Fruit fly (Drosophila melanogaster) whole organism, embryonic: ENCODE results near the gene vir-1.

ENCODE experiments used
- Awh ChIP-seq: fragments of 200-800 bp; sonication (Bioruptor generic); IDR thresholded peaks from 2 replicates; pipeline ENCODE4, ENCODE4 v1.3.6; 2022; ENCODE audit warnings: missing biosample characterization, missing genetic modification characterization
- B-H2 ChIP-seq: fragments of 200-800 bp; sonication (Bioruptor generic); optimal IDR thresholded peaks from 2 replicates; lab custom pipeline; 2018; ENCODE audit warnings: missing biosample characterization, mild to moderate bottlenecking, missing genetic modification characterization
- CG10274 ChIP-seq: fragments of 200-800 bp; sonication (Bioruptor generic); optimal IDR thresholded peaks from 3 replicates; lab custom pipeline; 2017; ENCODE audit warnings: missing biosample characterization, mild to moderate bottlenecking, missing genetic modification characterization
- CG11398 ChIP-seq: fragments of 200-800 bp; sonication (Bioruptor generic); optimal IDR thresholded peaks from 2 replicates; lab custom pipeline; 2016; ENCODE audit warnings: missing biosample characterization, missing genetic modification characterization
- CG11723 ChIP-seq: fragments of 200-800 bp; sonication (Bioruptor generic); optimal IDR thresholded peaks from 2 replicates; lab custom pipeline; 2017; ENCODE audit warnings: missing biosample characterization, mild to moderate bottlenecking, missing genetic modification characterization
- CG12104 ChIP-seq: fragments of 200-800 bp; sonication (Bioruptor generic); optimal IDR thresholded peaks from 3 replicates; lab custom pipeline; 2016; ENCODE audit warnings: missing biosample characterization, missing genetic modification characterization
- CG12236 ChIP-seq: fragments of 200-800 bp; sonication (Bioruptor generic); optimal IDR thresholded peaks from 2 replicates; lab custom pipeline; 2016; ENCODE audit warnings: missing biosample characterization, missing genetic modification characterization
- CG15601 ChIP-seq: fragments of 200-800 bp; sonication (Bioruptor generic); optimal IDR thresholded peaks from 3 replicates; lab custom pipeline; 2019; ENCODE audit warnings: missing biosample characterization, mild to moderate bottlenecking, missing genetic modification characterization, moderate library complexity
- CG15696 ChIP-seq: fragments of 200-800 bp; sonication (Bioruptor generic); optimal IDR thresholded peaks from 2 replicates; lab custom pipeline; 2019; ENCODE audit warnings: missing biosample characterization, mild to moderate bottlenecking, missing genetic modification characterization, moderate library complexity
- CG16815 ChIP-seq: fragments of 200-800 bp; sonication (Bioruptor generic); optimal IDR thresholded peaks from 3 replicates; lab custom pipeline; 2017; ENCODE audit warnings: missing biosample characterization, mild to moderate bottlenecking, missing genetic modification characterization
- CG17186 ChIP-seq: fragments of 200-800 bp; sonication (Bioruptor generic); optimal IDR thresholded peaks from 3 replicates; lab custom pipeline; 2017; ENCODE audit warnings: missing biosample characterization, missing genetic modification reagents, missing genetic modification characterization
- CG1832 ChIP-seq: fragments of 200-800 bp; sonication (Bioruptor generic); optimal IDR thresholded peaks from 2 replicates; lab custom pipeline; 2017; ENCODE audit warnings: missing biosample characterization, mild to moderate bottlenecking, missing genetic modification characterization, inconsistent platforms
- CG18619 ChIP-seq: fragments of 200-800 bp; sonication (Bioruptor generic); optimal IDR thresholded peaks from 3 replicates; lab custom pipeline; 2017; ENCODE audit warnings: missing biosample characterization, mild to moderate bottlenecking, missing genetic modification characterization
- CG2116 ChIP-seq: fragments of 200-800 bp; sonication (Bioruptor generic); optimal IDR thresholded peaks from 3 replicates; lab custom pipeline; 2018; ENCODE audit warnings: missing biosample characterization, mild to moderate bottlenecking, missing genetic modification characterization
- CG2202 ChIP-seq: fragments of 200-800 bp; sonication (Bioruptor generic); optimal IDR thresholded peaks from 2 replicates; lab custom pipeline; 2018; ENCODE audit warnings: missing biosample characterization, mild to moderate bottlenecking, missing genetic modification characterization
- CG31441 ChIP-seq: fragments of 200-800 bp; sonication (Bioruptor generic); IDR thresholded peaks from 2 replicates; pipeline ENCODE4 v1.3.6; 2022; ENCODE audit warnings: missing biosample characterization, missing genetic modification characterization
- CG5953 ChIP-seq: fragments of 200-800 bp; sonication (Bioruptor generic); IDR thresholded peaks from 2 replicates; pipeline ENCODE4 v1.3.6; 2022; ENCODE audit warnings: missing biosample characterization, missing genetic modification characterization
- CG7745 ChIP-seq: fragments of 200-800 bp; sonication (Bioruptor generic); optimal IDR thresholded peaks from 2 replicates; lab custom pipeline; 2018; ENCODE audit warnings: missing biosample characterization, mild to moderate bottlenecking, missing genetic modification characterization, moderate library complexity
- CG8089 ChIP-seq: fragments of 200-800 bp; sonication (Bioruptor generic); optimal IDR thresholded peaks from 3 replicates; lab custom pipeline; 2016; ENCODE audit warnings: missing biosample characterization, missing genetic modification characterization
- Dad ChIP-seq: fragments of 200-800 bp; sonication (Bioruptor generic); optimal IDR thresholded peaks from 3 replicates; lab custom pipeline; 2016; ENCODE audit warnings: missing biosample characterization, missing genetic modification characterization
- Dll ChIP-seq: fragments of 200-800 bp; sonication (Bioruptor generic); IDR thresholded peaks from 4 replicates; pipeline ENCODE4 v1.3.6; 2022; ENCODE audit warnings: missing biosample characterization, missing genetic modification characterization; ENCODE audit not compliant: partially characterized antibody
- Eip74EF ChIP-seq, 2 experiments: fragments of 200-800 bp in 1 of 2; fragments of >200 bp in 1 of 2; sonication (Bioruptor generic) in 1 of 2; optimal IDR thresholded peaks; 2 replicates each; lab custom pipeline; 2017 to 2019; ENCODE audit warnings: missing biosample characterization in 2 of 2, missing genetic modification characterization in 2 of 2, mild to moderate bottlenecking in 1 of 2, moderate library complexity in 1 of 2
- Ets65A ChIP-seq: fragments of 200-800 bp; sonication (Bioruptor generic); peaks from one replicate; lab custom pipeline; 2016; ENCODE audit warnings: missing biosample characterization, missing genetic modification characterization
- Ets97D ChIP-seq: fragments of 200-800 bp; sonication (Bioruptor generic); optimal IDR thresholded peaks from 3 replicates; lab custom pipeline; 2016; ENCODE audit warnings: missing biosample characterization, missing genetic modification characterization
- Hsf ChIP-seq: fragments of 200-800 bp; sonication (Bioruptor generic); optimal IDR thresholded peaks from 3 replicates; lab custom pipeline; 2016; ENCODE audit warnings: missing biosample characterization, missing genetic modification characterization
- Nf-YA ChIP-seq: fragments of 200-800 bp; sonication (Bioruptor generic); IDR thresholded peaks from 2 replicates; pipeline ENCODE4 v1.3.6; 2022; ENCODE audit warnings: missing biosample characterization, missing genetic modification characterization
- NfI ChIP-seq: fragments of 200-800 bp; sonication (Bioruptor generic); optimal IDR thresholded peaks from 3 replicates; lab custom pipeline; 2018; ENCODE audit warnings: missing biosample characterization, mild to moderate bottlenecking, missing genetic modification characterization, moderate library complexity
- Rx ChIP-seq: fragments of 200-800 bp; sonication (Bioruptor generic); IDR thresholded peaks from 2 replicates; pipeline ENCODE4 v1.3.6; 2022; ENCODE audit warnings: missing biosample characterization, missing genetic modification characterization
- Side ChIP-seq: fragments of 200-800 bp; sonication (Bioruptor generic); optimal IDR thresholded peaks from 2 replicates; lab custom pipeline; 2016; ENCODE audit warnings: missing biosample characterization, missing genetic modification characterization
- TFAM ChIP-seq: fragments of 200-800 bp; sonication (Bioruptor generic); optimal IDR thresholded peaks from 2 replicates; lab custom pipeline; 2017; ENCODE audit warnings: missing biosample characterization, missing genetic modification characterization, inconsistent platforms
- Tbp ChIP-seq: fragments of >200 bp; optimal IDR thresholded peaks from 2 replicates; lab custom pipeline; 2018; ENCODE audit warnings: missing biosample characterization, missing genetic modification characterization
- aop ChIP-seq: fragments of 200-800 bp; sonication (Bioruptor generic); IDR thresholded peaks from 2 replicates; pipeline ENCODE4 v1.3.6; 2022; ENCODE audit warnings: missing biosample characterization, missing genetic modification characterization
- bab2 ChIP-seq: fragments of 200-800 bp; sonication (Bioruptor generic); optimal IDR thresholded peaks from 2 replicates; lab custom pipeline; 2016; ENCODE audit warnings: missing biosample characterization, missing genetic modification characterization
- bowl ChIP-seq: fragments of 200-800 bp; sonication (Bioruptor generic); IDR thresholded peaks from 2 replicates; pipeline ENCODE4 v1.3.6; 2022; ENCODE audit warnings: missing biosample characterization, missing genetic modification characterization
- dmrt11E ChIP-seq: fragments of 200-800 bp; sonication (Bioruptor generic); optimal IDR thresholded peaks from 3 replicates; lab custom pipeline; 2018; ENCODE audit warnings: missing biosample characterization, mild to moderate bottlenecking, missing genetic modification characterization, moderate library complexity
- fd96Cb ChIP-seq: fragments of 200-800 bp; sonication (Bioruptor generic); optimal IDR thresholded peaks from 2 replicates; lab custom pipeline; 2018; ENCODE audit warnings: missing biosample characterization, mild to moderate bottlenecking, missing genetic modification characterization, moderate library complexity
- ftz-f1 ChIP-seq: fragments of 200-800 bp; sonication (Bioruptor generic); optimal IDR thresholded peaks from 2 replicates; lab custom pipeline; 2016; ENCODE audit warnings: missing biosample characterization, missing genetic modification characterization
- fu2 ChIP-seq: fragments of 200-800 bp; sonication (Bioruptor generic); optimal IDR thresholded peaks from 2 replicates; lab custom pipeline; 2016; ENCODE audit warnings: missing biosample characterization, missing genetic modification characterization
- gfzf ChIP-seq: fragments of 200-800 bp; sonication (Bioruptor generic); optimal IDR thresholded peaks from 2 replicates; lab custom pipeline; 2016; ENCODE audit warnings: missing biosample characterization, mild to moderate bottlenecking, missing genetic modification characterization, moderate library complexity
- gsb ChIP-seq: fragments of 200-800 bp; sonication (Bioruptor generic); IDR thresholded peaks from 2 replicates; pipeline ENCODE4 v1.3.6; 2022; ENCODE audit warnings: missing biosample characterization, missing genetic modification characterization
- ind ChIP-seq: fragments of 200-800 bp; sonication (Bioruptor generic); optimal IDR thresholded peaks from 3 replicates; lab custom pipeline; 2016; ENCODE audit warnings: missing biosample characterization, missing genetic modification characterization
- jigr1 ChIP-seq: fragments of 200-800 bp; sonication (Bioruptor generic); IDR thresholded peaks from 3 replicates; pipeline ENCODE4 v1.3.6; 2022; ENCODE audit warnings: missing biosample characterization, missing genetic modification characterization
- kay ChIP-seq: fragments of 200-800 bp; sonication (Bioruptor generic); optimal IDR thresholded peaks from 2 replicates; lab custom pipeline; 2016; ENCODE audit warnings: missing biosample characterization, missing genetic modification characterization
- luna ChIP-seq: fragments of 200-800 bp; sonication (Bioruptor generic); optimal IDR thresholded peaks from 2 replicates; lab custom pipeline; 2016; ENCODE audit warnings: missing biosample characterization, missing genetic modification characterization
- nmo ChIP-seq: fragments of 200-800 bp; sonication (Bioruptor generic); optimal IDR thresholded peaks from 2 replicates; lab custom pipeline; 2018; ENCODE audit warnings: missing biosample characterization, mild to moderate bottlenecking, missing genetic modification characterization, moderate library complexity
- prd ChIP-seq, 3 experiments: fragments of >200 bp in 2 of 3; fragments of 200-800 bp in 1 of 3; sonication (Bioruptor generic) in 1 of 3; optimal IDR thresholded peaks in 2 of 3; IDR thresholded peaks in 1 of 3; 2 replicates in 2 of 3; 3 replicates in 1 of 3; pipeline versions ENCODE4 v1.3.6 to Lab custom; 2017 to 2022; ENCODE audit warnings: missing biosample characterization in 1 of 3, missing genetic modification characterization in 1 of 3
- pum ChIP-seq: fragments of 200-800 bp; sonication (Bioruptor generic); optimal IDR thresholded peaks from 2 replicates; lab custom pipeline; 2016; ENCODE audit warnings: missing biosample characterization, missing genetic modification characterization
- schlank ChIP-seq: fragments of 200-800 bp; sonication (Bioruptor generic); optimal IDR thresholded peaks from 2 replicates; lab custom pipeline; 2018; ENCODE audit warnings: missing biosample characterization, mild to moderate bottlenecking, missing genetic modification characterization
- ssp ChIP-seq: fragments of 200-800 bp; sonication (Bioruptor generic); IDR thresholded peaks from 2 replicates; pipeline ENCODE4 v1.3.6; 2022; ENCODE audit warnings: missing biosample characterization, missing genetic modification characterization
- tgo ChIP-seq: fragments of 200-800 bp; sonication (Bioruptor generic); IDR thresholded peaks from 3 replicates; pipeline ENCODE4 v1.3.6; 2022; ENCODE audit warnings: missing biosample characterization, missing genetic modification characterization
- yki ChIP-seq: fragments of >200 bp; optimal IDR thresholded peaks from 3 replicates; lab custom pipeline; 2018

Gene vir-1

DNA sequence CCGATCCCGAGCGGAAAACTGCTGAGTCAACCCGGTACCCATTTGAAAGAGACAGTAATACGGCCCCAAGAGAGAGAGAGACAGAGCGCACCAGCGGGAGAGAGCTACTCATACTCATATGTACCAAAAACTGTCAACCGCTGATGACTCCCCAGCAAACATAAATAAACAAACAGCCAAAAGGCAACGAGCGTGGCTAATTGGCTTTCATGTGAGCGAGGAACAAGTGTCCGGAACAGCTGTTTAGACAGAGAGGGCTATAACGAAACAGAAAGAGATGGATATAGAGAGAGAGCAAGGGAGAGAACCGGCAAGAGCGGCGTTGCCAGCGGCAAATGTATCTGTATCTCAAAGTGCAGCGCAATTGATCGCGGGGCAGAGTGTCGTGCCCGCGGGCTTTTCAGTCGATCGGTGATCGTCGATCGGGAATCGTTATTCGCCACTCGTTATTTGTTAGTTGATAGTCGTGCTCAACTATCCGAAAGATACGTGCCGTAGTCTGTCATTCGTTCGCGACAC lies 57.2 kb downstream of the vir-1 start (continued):
- TF ChIP-seq prd (optimal IDR thresholded peaks at IDR 0.05; lab: Kevin White, UChicago): no peak
- no peak; the same call in 2 of the 3 replicates for TF ChIP-seq prd (GFP tag; IDR thresholded peaks at IDR 0.05; lab: Robert Waterston, UW)
- TF ChIP-seq NfI: no peak
- peak; percentile 40 for TF ChIP-seq CG2202 (tag; lab: Kevin White, UChicago)
- no peak for TF ChIP-seq Dad (GFP tag; lab: Kevin White, UChicago)
- TF ChIP-seq pum (GFP tag; lab: Kevin White, UChicago): no peak
- TF ChIP-seq aop (GFP tag; lab: Robert Waterston, UW): no peak
- no peak for TF ChIP-seq CG17186 (GFP tag; lab: Kevin White, UChicago)
- no peak for TF ChIP-seq gsb
- no peak for TF ChIP-seq schlank (tag; lab: Kevin White, UChicago)
- TF ChIP-seq B-H2 (GFP tag; lab: Kevin White, UChicago): no peak
- TF ChIP-seq CG15601 (tag; lab: Kevin White, UChicago): peak; percentile 57
- TF ChIP-seq Tbp (GFP tag; lab: Kevin White, UChicago): no peak
- TF ChIP-seq CG12104 (GFP tag; lab: Kevin White, UChicago): no peak
- peak; percentile 55; the same call in 2 of the 4 replicates for TF ChIP-seq Dll
- no peak for TF ChIP-seq fd96Cb (tag; lab: Kevin White, UChicago)
- peak; percentile 25 for TF ChIP-seq CG18619 (GFP tag; lab: Kevin White, UChicago)
- peak; percentile 10 for TF ChIP-seq Side (GFP tag; lab: Kevin White, UChicago)
- no peak for TF ChIP-seq Rx (GFP tag; lab: Robert Waterston, UW)
- peak; percentile 9 for TF ChIP-seq kay (GFP tag; lab: Kevin White, UChicago)
- TF ChIP-seq TFAM (GFP tag; lab: Kevin White, UChicago): no peak
- TF ChIP-seq CG5953: no peak
- peak; percentile 23; the same call in 1 of the 2 replicates for TF ChIP-seq CG31441 (GFP tag; lab: Robert Waterston, UW)
- TF ChIP-seq gfzf (GFP tag; lab: Kevin White, UChicago): no peak
- TF ChIP-seq tgo: no peak
- no peak for TF ChIP-seq ind
- TF ChIP-seq Nf-YA (GFP tag; lab: Robert Waterston, UW): no peak; the same call in 1 of the 2 replicates
- no peak for TF ChIP-seq ssp
- no peak for TF ChIP-seq Ets97D (GFP tag; lab: Kevin White, UChicago)
- no peak for TF ChIP-seq CG12236 (GFP tag; lab: Kevin White, UChicago)
- TF ChIP-seq nmo (GFP tag; lab: Kevin White, UChicago): peak; percentile 18
- TF ChIP-seq CG11398: no peak
- TF ChIP-seq ftz-f1 (GFP tag; lab: Kevin White, UChicago): no peak
- peak; percentile 58 for TF ChIP-seq CG11723
- TF ChIP-seq CG7745 (tag; lab: Kevin White, UChicago): no peak
- no peak for TF ChIP-seq bowl (GFP tag; lab: Robert Waterston, UW)
- no peak for TF ChIP-seq fu2
- no peak for TF ChIP-seq bab2 (GFP tag; lab: Kevin White, UChicago)
- peak in 1 of 2 experiments; percentile 35 for TF ChIP-seq Eip74EF (GFP tag; optimal IDR thresholded peaks at IDR 0.05; lab: Kevin White, UChicago)
- peak; percentile 76 for TF ChIP-seq Awh
- no peak for TF ChIP-seq jigr1
- TF ChIP-seq CG10274 (GFP tag; lab: Kevin White, UChicago): no peak
- no peak for TF ChIP-seq luna (GFP tag; lab: Kevin White, UChicago)
- no peak for TF ChIP-seq Ets65A (GFP tag; lab: Kevin White, UChicago)
- TF ChIP-seq CG8089 (GFP tag; lab: Kevin White, UChicago): no peak
- no peak for TF ChIP-seq Hsf (GFP tag; lab: Kevin White, UChicago)
- peak; percentile 55 for TF ChIP-seq yki (lab: Kevin White, UChicago)
- TF ChIP-seq dmrt11E (tag; lab: Kevin White, UChicago): no peak
- peak; percentile 82 for TF ChIP-seq CG1832
- TF ChIP-seq CG15696 (tag; lab: Kevin White, UChicago): no peak
- TF ChIP-seq CG2116 (GFP tag; lab: Kevin White, UChicago): peak; percentile 19
- no peak for TF ChIP-seq CG16815
